Fruit fly (Drosophila melanogaster) whole organism, wandering third instar larva: ENCODE measurements around the gene CG4210.
A peak's percentile ranks its signal among the peaks of the same experiment; 100 is the strongest.

Experiments used
- Abd-B ChIP-seq: fragments of >200 bp; optimal IDR thresholded peaks from 2 replicates; lab custom pipeline; 2017; ENCODE audit warnings: missing biosample characterization, missing genetic modification characterization
- CG32264 ChIP-seq: fragments of 200-800 bp; sonication (Bioruptor generic); optimal IDR thresholded peaks from 2 replicates; lab custom pipeline; 2016; ENCODE audit warnings: missing biosample characterization, missing genetic modification characterization
- CG9705 ChIP-seq: fragments of 200-800 bp; sonication (Bioruptor generic); optimal IDR thresholded peaks from 2 replicates; lab custom pipeline; 2018; ENCODE audit warnings: missing biosample characterization, mild to moderate bottlenecking, missing genetic modification characterization
- GATAd ChIP-seq: sonication (Bioruptor generic); optimal IDR thresholded peaks from 2 replicates; lab custom pipeline; 2016; ENCODE audit warnings: missing biosample characterization, missing genetic modification characterization
- HLH106 ChIP-seq: fragments of 200-800 bp; optimal IDR thresholded peaks from 3 replicates; lab custom pipeline; 2019; ENCODE audit warnings: missing biosample characterization, mild to moderate bottlenecking, missing genetic modification characterization, moderate library complexity
- Hnf4 ChIP-seq: fragments of 200-800 bp; sonication (Bioruptor generic); optimal IDR thresholded peaks from 2 replicates; lab custom pipeline; 2016; ENCODE audit warnings: missing biosample characterization, mild to moderate bottlenecking, missing genetic modification characterization
- Hr78 ChIP-seq: fragments of >200 bp; optimal IDR thresholded peaks from 2 replicates; lab custom pipeline; 2017; ENCODE audit warnings: missing biosample characterization, missing genetic modification characterization
- Hr83 ChIP-seq: fragments of 200-300 bp; sonication (Bioruptor generic); optimal IDR thresholded peaks from 2 replicates; lab custom pipeline; 2016; ENCODE audit warnings: missing biosample characterization, mild to moderate bottlenecking, missing genetic modification characterization, moderate library complexity; ENCODE audit not compliant: poor library complexity, severe bottlenecking
- Jra ChIP-seq: sonication (Bioruptor generic); optimal IDR thresholded peaks from 2 replicates; lab custom pipeline; 2016; ENCODE audit warnings: missing biosample characterization, missing genetic modification characterization
- Mio ChIP-seq: sonication (Bioruptor generic); optimal IDR thresholded peaks from 2 replicates; lab custom pipeline; 2016; ENCODE audit warnings: missing biosample characterization, missing genetic modification characterization
- N ChIP-seq: fragments of >200 bp; optimal IDR thresholded peaks from 2 replicates; lab custom pipeline; 2018; ENCODE audit warnings: missing biosample characterization, missing external identifiers, missing genetic modification characterization
- OdsH ChIP-seq: fragments of 200-800 bp; sonication (Bioruptor generic); optimal IDR thresholded peaks from 2 replicates; lab custom pipeline; 2016; ENCODE audit warnings: missing biosample characterization, mild to moderate bottlenecking, missing genetic modification characterization
- Rel ChIP-seq, 2 experiments: fragments of 200-800 bp; sonication (Bioruptor generic) in 1 of 2; optimal IDR thresholded peaks; 2 replicates in 1 of 2; 3 replicates in 1 of 2; lab custom pipeline; 2016 to 2019; ENCODE audit warnings: mild to moderate bottlenecking in 2 of 2, missing biosample characterization in 2 of 2, missing genetic modification characterization in 2 of 2, moderate library complexity in 1 of 2
- Sp1 ChIP-seq: fragments of 200-800 bp; sonication (Bioruptor generic); optimal IDR thresholded peaks from 3 replicates; lab custom pipeline; 2019; ENCODE audit warnings: missing biosample characterization, mild to moderate bottlenecking, missing genetic modification characterization, moderate library complexity
- Vsx2 ChIP-seq: fragments of 200-300, 225-300 bp; sonication (Bioruptor generic); optimal IDR thresholded peaks from 2 replicates; lab custom pipeline; 2018; ENCODE audit warnings: missing biosample characterization, missing genetic modification characterization; ENCODE audit not compliant: partially characterized antibody
- br ChIP-seq: fragments of 200-800 bp; sonication (Bioruptor generic); optimal IDR thresholded peaks from 2 replicates; lab custom pipeline; 2016; ENCODE audit warnings: missing biosample characterization, missing genetic modification characterization
- brk ChIP-seq: fragments of 200-800 bp; sonication (Bioruptor generic); optimal IDR thresholded peaks from 2 replicates; lab custom pipeline; 2016; ENCODE audit warnings: missing biosample characterization, mild to moderate bottlenecking, missing genetic modification characterization
- dl ChIP-seq, 2 experiments: fragments of 175-275, 200-275 bp in 1 of 2; fragments of 200-275 bp in 1 of 2; sonication (Bioruptor generic); optimal IDR thresholded peaks; lab custom pipeline; 2018; ENCODE audit warnings: mild to moderate bottlenecking in 2 of 2, missing biosample characterization in 2 of 2, missing genetic modification characterization in 2 of 2, moderate library complexity in 2 of 2; ENCODE audit not compliant: partially characterized antibody in 2 of 2, insufficient read depth in 1 of 2
- dmrt93B ChIP-seq: fragments of 200-800 bp; sonication (Bioruptor generic); optimal IDR thresholded peaks from 2 replicates; lab custom pipeline; 2018; ENCODE audit warnings: missing biosample characterization, mild to moderate bottlenecking, missing genetic modification characterization
- dsf ChIP-seq: sonication (Bioruptor generic); optimal IDR thresholded peaks from 2 replicates; lab custom pipeline; 2016; ENCODE audit warnings: missing biosample characterization, missing genetic modification characterization, borderline replicate concordance
- ey ChIP-seq: fragments of 200-800 bp; sonication (Bioruptor generic); optimal IDR thresholded peaks from 2 replicates; lab custom pipeline; 2016; ENCODE audit warnings: missing biosample characterization, missing genetic modification characterization
- foxo ChIP-seq, 2 experiments: fragments of 200-800 bp; sonication (Bioruptor generic); optimal IDR thresholded peaks; 2 replicates in 1 of 2; 3 replicates in 1 of 2; lab custom pipeline; 2016 to 2017; ENCODE audit warnings: missing biosample characterization in 2 of 2, missing genetic modification characterization in 2 of 2
- fru ChIP-seq: fragments of 200-800 bp; sonication (Bioruptor generic); optimal IDR thresholded peaks from 3 replicates; lab custom pipeline; 2016; ENCODE audit warnings: missing biosample characterization, mild to moderate bottlenecking, missing genetic modification characterization
- h ChIP-seq: fragments of 200-800 bp; sonication (Bioruptor generic); optimal IDR thresholded peaks from 3 replicates; lab custom pipeline; 2016; ENCODE audit warnings: missing biosample characterization, mild to moderate bottlenecking, missing genetic modification characterization
- jim ChIP-seq: fragments of 175-275, 200-325 bp; sonication (Bioruptor generic); optimal IDR thresholded peaks from 2 replicates; lab custom pipeline; 2016; ENCODE audit warnings: missing biosample characterization, mild to moderate bottlenecking, missing genetic modification characterization
- lola ChIP-seq: fragments of >200 bp; optimal IDR thresholded peaks from 2 replicates; lab custom pipeline; 2017; ENCODE audit warnings: missing biosample characterization, missing genetic modification characterization
- pan ChIP-seq: fragments of >200 bp; optimal IDR thresholded peaks from 2 replicates; lab custom pipeline; 2017
- rgr ChIP-seq: fragments of 200-800 bp; sonication (Bioruptor generic); optimal IDR thresholded peaks from 3 replicates; lab custom pipeline; 2016; ENCODE audit warnings: missing biosample characterization, mild to moderate bottlenecking, missing genetic modification characterization
- sage ChIP-seq: fragments of 200-800 bp; sonication (Bioruptor generic); optimal IDR thresholded peaks from 2 replicates; lab custom pipeline; 2016; ENCODE audit warnings: missing biosample characterization, mild to moderate bottlenecking, missing genetic modification characterization
- sv ChIP-seq: fragments of 200-800 bp; sonication (Bioruptor generic); optimal IDR thresholded peaks from 3 replicates; lab custom pipeline; 2016; ENCODE audit warnings: missing biosample characterization, missing genetic modification characterization
- tai ChIP-seq: sonication (Bioruptor generic); optimal IDR thresholded peaks from 2 replicates; lab custom pipeline; 2016; ENCODE audit warnings: missing biosample characterization, missing genetic modification characterization
- usp ChIP-seq: fragments of >200 bp; optimal IDR thresholded peaks from 2 replicates; lab custom pipeline; 2017; ENCODE audit warnings: missing biosample characterization, missing genetic modification characterization
- woc ChIP-seq: sonication (Bioruptor generic); optimal IDR thresholded peaks from 2 replicates; lab custom pipeline; 2016; ENCODE audit warnings: missing biosample characterization, mild to moderate bottlenecking, missing genetic modification characterization

Gene CG4210

dm6 chr3R:15196134-15197034 lies 17.4 kb upstream of the CG4210 start, which contains the start of the genes Kpc1 and CG42542 (continued):
- TF ChIP-seq Vsx2 (peak; percentile 92), CG32264 (GFP tag; lab: Kevin White, UChicago) (peak; percentile 70), fru (GFP tag; lab: Kevin White, UChicago) (peak; percentile 77), Hr78 (GFP tag; lab: Kevin White, UChicago) (no peak), Mio (GFP tag; lab: Kevin White, UChicago) (no peak), woc (GFP tag; lab: Kevin White, UChicago) (peak; percentile 95), Abd-B (no peak), Hnf4 (GFP tag; lab: Kevin White, UChicago) (peak; percentile 92), pan (no peak), dl (GFP tag; optimal IDR thresholded peaks at IDR 0.05; lab: Kevin White, UChicago; ENCODE audit: insufficient read depth in 1 of 2, partially characterized antibody in 2 of 2) (peak in 1 of 2 experiments; percentile 6)
- TF ChIP-seq, all 38 proteins: peak for 28

DNA sequence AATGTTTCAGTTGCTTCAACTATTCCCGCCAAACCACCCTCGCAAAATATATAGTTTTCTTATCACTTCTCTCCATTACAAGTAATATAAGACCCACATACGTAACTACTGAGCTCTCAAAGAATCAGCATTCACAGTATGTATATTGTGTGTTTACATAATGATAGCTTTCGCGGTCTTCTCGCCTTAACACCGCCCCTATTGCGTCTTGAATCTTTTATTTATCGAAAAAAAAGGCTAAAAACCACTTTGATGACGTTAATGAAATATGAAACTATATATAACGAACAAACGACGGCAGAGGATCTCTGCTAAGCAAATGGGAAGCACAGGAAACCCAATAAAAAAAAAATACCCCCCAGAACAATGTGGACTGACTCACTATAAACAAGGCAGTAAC lies 16.4 kb upstream of the CG4210 start:
- TF ChIP-seq Rel (GFP tag; optimal IDR thresholded peaks at IDR 0.05; lab: Kevin White, UChicago) = no peak
- TF ChIP-seq Rel (tag; optimal IDR thresholded peaks at IDR 0.05; lab: Kevin White, UChicago) = peak; percentile 73
- no peak for TF ChIP-seq Hnf4 (GFP tag; lab: Kevin White, UChicago)
- TF ChIP-seq Hr83 = peak; percentile 9

DNA sequence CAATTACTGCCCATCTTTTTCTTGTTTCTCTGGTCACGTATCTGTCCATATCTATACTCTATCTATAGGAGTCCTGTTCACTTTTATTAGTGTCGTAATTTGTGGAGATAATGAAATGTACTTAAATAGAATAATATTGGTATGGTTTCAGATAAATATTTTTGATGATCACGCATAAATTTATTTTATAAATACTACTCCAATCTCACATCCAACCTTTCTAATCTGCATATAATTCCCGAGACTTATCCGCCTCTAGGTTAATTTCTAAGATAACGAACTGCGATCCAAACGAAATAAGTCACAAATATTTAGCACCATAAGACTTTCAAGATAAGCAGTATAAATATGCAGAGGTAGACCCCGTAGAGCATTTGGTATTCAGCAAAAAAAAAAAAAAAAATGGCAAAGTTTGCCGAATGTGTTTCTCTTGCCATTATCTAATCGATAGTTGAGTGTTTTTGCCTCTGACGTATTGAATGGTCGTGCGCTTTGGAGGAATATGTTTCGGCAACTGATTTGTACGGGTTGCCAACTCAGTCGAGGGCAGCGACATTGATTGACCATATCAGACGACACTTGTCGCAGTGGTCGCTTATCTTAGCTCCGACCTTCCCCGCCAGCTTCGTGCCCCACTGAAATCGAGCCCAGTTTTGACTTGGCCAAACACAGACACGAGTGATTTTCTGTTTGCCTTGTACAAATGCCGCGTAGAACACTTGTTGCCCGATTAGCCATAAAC lies 15.6 kb upstream of the CG4210 start:
- no peak for TF ChIP-seq pan
- TF ChIP-seq br = peak; percentile 15
- TF ChIP-seq brk (GFP tag; lab: Kevin White, UChicago) = peak; percentile 35
- peak; percentile 76 for TF ChIP-seq h (GFP tag; lab: Kevin White, UChicago)
- no peak for TF ChIP-seq Rel (GFP tag; optimal IDR thresholded peaks at IDR 0.05; lab: Kevin White, UChicago)
- peak; percentile 12 for TF ChIP-seq Rel (tag; optimal IDR thresholded peaks at IDR 0.05; lab: Kevin White, UChicago)

DNA sequence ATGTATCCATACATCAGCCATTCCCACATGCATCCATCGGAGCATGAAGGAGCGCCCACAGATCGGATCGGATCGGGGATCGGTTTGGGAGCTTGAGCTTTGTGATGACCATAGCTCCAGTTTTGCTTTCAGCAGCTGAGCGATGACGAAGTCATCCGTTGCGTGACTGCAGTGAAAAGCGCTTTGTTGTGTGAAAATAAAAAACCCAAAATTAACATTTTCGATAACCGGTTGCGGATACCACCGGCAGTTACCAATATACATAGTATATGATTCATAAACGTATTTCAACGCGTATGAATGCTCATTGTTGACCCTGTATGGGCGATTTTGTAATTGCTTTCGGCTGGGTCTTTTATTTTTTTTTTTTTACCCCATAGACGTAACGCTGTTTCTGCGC lies 8.6 kb upstream of the CG4210 start:
- TF ChIP-seq Vsx2 = no peak
- no peak for TF ChIP-seq HLH106 (tag; lab: Kevin White, UChicago)
- no peak for TF ChIP-seq h (GFP tag; lab: Kevin White, UChicago)
- TF ChIP-seq CG32264 (GFP tag; lab: Kevin White, UChicago) = no peak
- TF ChIP-seq lola (GFP tag; lab: Kevin White, UChicago) = no peak
- no peak for TF ChIP-seq OdsH (GFP tag; lab: Kevin White, UChicago)
- TF ChIP-seq ey (GFP tag; lab: Kevin White, UChicago) = no peak
- no peak for TF ChIP-seq rgr (GFP tag; lab: Kevin White, UChicago)
- no peak for TF ChIP-seq Sp1
- no peak for TF ChIP-seq fru (GFP tag; lab: Kevin White, UChicago)
- TF ChIP-seq br = no peak
- TF ChIP-seq usp (GFP tag; lab: Kevin White, UChicago) = no peak
- TF ChIP-seq woc (GFP tag; lab: Kevin White, UChicago) = no peak
- no peak for TF ChIP-seq GATAd (GFP tag; lab: Kevin White, UChicago)
- TF ChIP-seq sv (GFP tag; lab: Kevin White, UChicago) = no peak
- no peak for TF ChIP-seq tai
- no peak for TF ChIP-seq brk (GFP tag; lab: Kevin White, UChicago)
- TF ChIP-seq sage (GFP tag; lab: Kevin White, UChicago) = no peak
- no peak for TF ChIP-seq Hnf4 (GFP tag; lab: Kevin White, UChicago)
- no peak for TF ChIP-seq dl (GFP tag; optimal IDR thresholded peaks at IDR 0.05; lab: Kevin White, UChicago; ENCODE audit: insufficient read depth in 1 of 2, partially characterized antibody in 2 of 2)

dm6 chr3R:15206273-15206672 lies 7.5 kb upstream of the CG4210 start, which contains the start of gene Spn88Ea:
Spn88Ea (minus strand) TSS chr3R:15206447.
- TF ChIP-seq woc (GFP tag; lab: Kevin White, UChicago) (peak; percentile 50), Hnf4 (GFP tag; lab: Kevin White, UChicago) (no peak), h (GFP tag; lab: Kevin White, UChicago) (no peak), sv (GFP tag; lab: Kevin White, UChicago) (no peak), CG32264 (GFP tag; lab: Kevin White, UChicago) (no peak), CG9705 (GFP tag; lab: Kevin White, UChicago) (no peak), jim (no peak), HLH106 (tag; lab: Kevin White, UChicago) (peak; percentile 3), brk (GFP tag; lab: Kevin White, UChicago) (no peak), Jra (GFP tag; lab: Kevin White, UChicago) (no peak), Hr78 (GFP tag; lab: Kevin White, UChicago) (no peak), rgr (GFP tag; lab: Kevin White, UChicago) (no peak), dmrt93B (no peak), Abd-B (no peak), Vsx2 (peak; percentile 66), pan (no peak), lola (GFP tag; lab: Kevin White, UChicago) (no peak), GATAd (GFP tag; lab: Kevin White, UChicago) (no peak), Rel (GFP tag; optimal IDR thresholded peaks at IDR 0.05; lab: Kevin White, UChicago) (no peak), Rel (tag; optimal IDR thresholded peaks at IDR 0.05; lab: Kevin White, UChicago) (peak; percentile 68), dsf (no peak), sage (GFP tag; lab: Kevin White, UChicago) (no peak), tai (no peak), br (peak; percentile 8), N (GFP tag; lab: Kevin White, UChicago) (no peak), Sp1 (peak; percentile 2), OdsH (GFP tag; lab: Kevin White, UChicago) (no peak), foxo (GFP tag; optimal IDR thresholded peaks at IDR 0.05; lab: Kevin White, UChicago) (no peak)
